Worm (Caenorhabditis elegans): ENCODE measurements around the gene tag-314.

Gene tag-314

ce11 chrV:10395173-10395766 is 33.2 kb downstream of the tag-314 start, which contains the start of the genes col-151 and ugt-1:
col-151 (minus strand) TSS chrV:10395223.
ugt-1 (plus strand) TSS chrV:10395663.
- TF ChIP-seq tbx-7 (tag; optimal IDR thresholded peaks at IDR 0.05) = no peak
- no peak for TF ChIP-seq madf-2 (tag; optimal IDR thresholded peaks at IDR 0.05)
- no peak for TF ChIP-seq ztf-16 (tag; optimal IDR thresholded peaks at IDR 0.05)
- no peak for TF ChIP-seq ttx-3 (tag; optimal IDR thresholded peaks at IDR 0.05)
- no peak for TF ChIP-seq unc-3 (GFP tag; conservative IDR thresholded peaks at IDR 0.05)
- no peak for TF ChIP-seq unc-3 (tag; optimal IDR thresholded peaks at IDR 0.05)
- no peak for TF ChIP-seq ceh-14 (tag; optimal IDR thresholded peaks at IDR 0.05)
- no peak for TF ChIP-seq ceh-30 (tag; optimal IDR thresholded peaks at IDR 0.05)
- TF ChIP-seq fkh-6 (tag; optimal IDR thresholded peaks at IDR 0.05) = no peak
- TF ChIP-seq sox-4 (tag; optimal IDR thresholded peaks at IDR 0.05) = no peak
- no peak for TF ChIP-seq unc-42 (tag; optimal IDR thresholded peaks at IDR 0.05)
- no peak for TF ChIP-seq pag-3 (tag; optimal IDR thresholded peaks at IDR 0.05; ENCODE audit: borderline replicate concordance)
- TF ChIP-seq ceh-18 (tag; optimal IDR thresholded peaks at IDR 0.05) = no peak

ce11 chrV:10393708-10394107 is 34.8 kb downstream of the tag-314 start:
- TF ChIP-seq lin-11 (tag; optimal IDR thresholded peaks at IDR 0.05) (no peak), mec-3 (tag; optimal IDR thresholded peaks at IDR 0.05; ENCODE audit: borderline replicate concordance) (no peak), K09A11.1 (tag; optimal IDR thresholded peaks at IDR 0.05; ENCODE audit: insufficient read depth) (no peak)

ce11 chrV:10388318-10388717 is 40.2 kb downstream of the tag-314 start, which contains the start of gene AC3.5:
AC3.5 (plus strand) TSS chrV:10388527.
- TF ChIP-seq hlh-30 (tag; optimal IDR thresholded peaks at IDR 0.05; ENCODE audit: insufficient read depth) (no peak), fkh-6 (tag; optimal IDR thresholded peaks at IDR 0.05) (no peak), hlh-6 (tag; optimal IDR thresholded peaks at IDR 0.05) (no peak), ceh-24 (tag; optimal IDR thresholded peaks at IDR 0.05) (no peak), nhr-232 (tag; optimal IDR thresholded peaks at IDR 0.05) (no peak), pax-1 (tag; optimal IDR thresholded peaks at IDR 0.05) (no peak)

ce11 chrV:10387412-10387811 is 41.1 kb downstream of the tag-314 start:
- TF ChIP-seq ceh-19 (GFP tag; optimal IDR thresholded peaks at IDR 0.05) (no peak), dve-1 (tag; optimal IDR thresholded peaks at IDR 0.05) (no peak), zip-5 (tag; optimal IDR thresholded peaks at IDR 0.05) (no peak), hlh-8 (tag; optimal IDR thresholded peaks at IDR 0.05) (no peak), eyg-1 (tag; optimal IDR thresholded peaks at IDR 0.05) (no peak), ceh-18 (tag; optimal IDR thresholded peaks at IDR 0.05) (no peak), madf-2 (tag; optimal IDR thresholded peaks at IDR 0.05) (no peak), elt-4 (tag; optimal IDR thresholded peaks at IDR 0.05) (no peak), pha-2 (tag; optimal IDR thresholded peaks at IDR 0.05) (no peak)

- TF ChIP-seq Y22D7AL.16 (tag; optimal IDR thresholded peaks at IDR 0.05) = no peak
Measured at ce11 chrV:10383950-10384349, 44.6 kb downstream of the tag-314 start, which contains the start of gene spe-10. spe-10 (plus strand) TSS chrV:10384250.

ce11 chrV:10382142-10382541 is 46.4 kb downstream of the tag-314 start, which contains the start of gene pqn-2:
pqn-2 (plus strand) TSS chrV:10382442.
- TF ChIP-seq unc-42 (tag; optimal IDR thresholded peaks at IDR 0.05) = no peak
- TF ChIP-seq fkh-10 (GFP tag; optimal IDR thresholded peaks at IDR 0.05) = no peak
- TF ChIP-seq che-1 (tag; optimal IDR thresholded peaks at IDR 0.05) = no peak
- no peak for TF ChIP-seq lim-6 (tag; optimal IDR thresholded peaks at IDR 0.05)
- TF ChIP-seq ama-1 (optimal IDR thresholded peaks at IDR 0.05) = no peak
- no peak for TF ChIP-seq elt-4 (tag; optimal IDR thresholded peaks at IDR 0.05)
- no peak for TF ChIP-seq rnt-1 (tag; optimal IDR thresholded peaks at IDR 0.05)
- no peak for TF ChIP-seq ceh-6 (GFP tag; optimal IDR thresholded peaks at IDR 0.05)
- TF ChIP-seq odd-2 (tag; optimal IDR thresholded peaks at IDR 0.05) = no peak
- TF ChIP-seq K02D7.2 (tag; optimal IDR thresholded peaks at IDR 0.05) = no peak
- TF ChIP-seq nhr-232 (tag; optimal IDR thresholded peaks at IDR 0.05) = no peak
- TF ChIP-seq ahr-1 (tag; optimal IDR thresholded peaks at IDR 0.05) = no peak
- no peak for TF ChIP-seq ceh-2 (tag; optimal IDR thresholded peaks at IDR 0.05)
- no peak for TF ChIP-seq zip-5 (tag; optimal IDR thresholded peaks at IDR 0.05)
- TF ChIP-seq Y22D7AL.16 (tag; optimal IDR thresholded peaks at IDR 0.05) = no peak
